Worm (Caenorhabditis elegans): ENCODE data around the gene F26A1.9.

ce11 chrIII:4842173-4842572, 12.8 kb upstream of the F26A1.9 start, which contains the start of gene clec-156:
- TF ChIP-seq ZK546.5 (tag; optimal IDR thresholded peaks at IDR 0.05) (no peak), ztf-11 (tag; optimal IDR thresholded peaks at IDR 0.05) (no peak), egl-27 (tag; optimal IDR thresholded peaks at IDR 0.05) (no peak), mdl-1 (tag; optimal IDR thresholded peaks at IDR 0.05) (no peak), ceh-16 (tag; optimal IDR thresholded peaks at IDR 0.05) (no peak), sea-2 (GFP tag; optimal IDR thresholded peaks at IDR 0.05) (no peak), fkh-10 (GFP tag; optimal IDR thresholded peaks at IDR 0.05) (no peak), nhr-77 (tag; optimal IDR thresholded peaks at IDR 0.05) (no peak), nhr-237 (tag; optimal IDR thresholded peaks at IDR 0.05) (no peak), tbx-2 (tag; optimal IDR thresholded peaks at IDR 0.05) (no peak)
